Worm (Caenorhabditis elegans) whole organism, L4/young adult: ENCODE data around the gene F59B2.9.

Source experiments
- W03F9.2 ChIP-seq: fragments of 150-350 bp; optimal IDR thresholded peaks from 2 replicates; lab custom pipeline; 2014; ENCODE audit warnings: missing biosample characterization, missing genetic modification characterization
- dao-5 ChIP-seq: sonication (generic microtip); optimal IDR thresholded peaks from 2 replicates; lab custom pipeline; 2016; ENCODE audit warnings: missing genotype, missing genetic modification characterization, moderate library complexity, missing compliant biosample characterization
- him-1 ChIP-seq: sonication (generic microtip); optimal IDR thresholded peaks from 2 replicates; lab custom pipeline; 2016; ENCODE audit warnings: missing genotype, missing genetic modification reagents, missing genetic modification characterization, missing compliant biosample characterization

- no peak for TF ChIP-seq W03F9.2 (tag; lab: Kevin White, UChicago)
- TF ChIP-seq dao-5 (tag; lab: Kevin White, UChicago) = no peak
- TF ChIP-seq him-1 (tag; lab: Kevin White, UChicago) = no peak
Measured at ce11 chrIII:9047260-9047659, 35.1 kb upstream of the F59B2.9 start.
